Worm (Caenorhabditis elegans) whole organism, L4 larva: ENCODE data around the gene Y15E3A.3.

Experiments
- F10B5.3 ChIP-seq: sonication (generic microtip); optimal IDR thresholded peaks from 2 replicates; lab custom pipeline; 2016; ENCODE audit warnings: mild to moderate bottlenecking, missing genetic modification characterization, missing compliant biosample characterization
- F37D6.2 ChIP-seq: sonication (generic microtip); optimal IDR thresholded peaks from 2 replicates; lab custom pipeline; 2016; ENCODE audit warnings: mild to moderate bottlenecking, missing genetic modification characterization, missing compliant biosample characterization
- F44E2.7 ChIP-seq: fragments of 200-800 bp; sonication (Bioruptor generic); IDR thresholded peaks from 2 replicates; pipeline ENCODE4 v2.1.2; 2022; ENCODE audit warnings: missing genetic modification characterization, missing compliant biosample characterization
- R02D3.7 ChIP-seq: fragments of 150-350 bp; sonication (generic microtip); optimal IDR thresholded peaks from 3 replicates; lab custom pipeline; 2014; ENCODE audit warnings: missing biosample characterization, missing genetic modification characterization
- T26A8.4 ChIP-seq: fragments of 200-800 bp; sonication (Bioruptor generic); IDR thresholded peaks from 2 replicates; pipeline ENCODE4 v1.3.6; 2022; ENCODE audit warnings: missing genetic modification characterization, missing compliant biosample characterization
- Y5F2A.4 ChIP-seq: fragments of 200-800 bp; sonication (Bioruptor generic); optimal IDR thresholded peaks from 2 replicates; lab custom pipeline; 2018; ENCODE audit warnings: mild to moderate bottlenecking, missing genetic modification characterization, missing compliant biosample characterization
- aha-1 ChIP-seq: fragments of 150-350 bp; peaks from one replicate; lab custom pipeline; 2014; ENCODE audit warnings: missing biosample characterization, missing genetic modification characterization
- ama-1 ChIP-seq: fragments of 150-350 bp; optimal IDR thresholded peaks from 2 replicates; lab custom pipeline; 2014; ENCODE audit warnings: inconsistent platforms, mixed read lengths
- arid-1 ChIP-seq: fragments of 200-800 bp; sonication (Bioruptor generic); conservative IDR thresholded peaks from 2 replicates; pipeline ENCODE4 v1.3.6; 2022; ENCODE audit warnings: missing genetic modification reagents, missing genetic modification characterization, missing compliant biosample characterization
- ceh-20 ChIP-seq: fragments of 200-800 bp; sonication (Bioruptor generic); IDR thresholded peaks from 2 replicates; pipeline ENCODE4 v1.3.6; 2022; ENCODE audit warnings: missing genetic modification reagents, missing genetic modification characterization, missing compliant biosample characterization
- ceh-28 ChIP-seq: fragments of 150-350 bp; optimal IDR thresholded peaks from 2 replicates; lab custom pipeline; 2014; ENCODE audit warnings: missing biosample characterization, missing genetic modification reagents, missing genetic modification characterization
- ceh-82 ChIP-seq: sonication (generic microtip); optimal IDR thresholded peaks from 2 replicates; lab custom pipeline; 2017; ENCODE audit warnings: missing biosample characterization, missing genetic modification characterization
- cey-2 ChIP-seq: sonication (generic microtip); optimal IDR thresholded peaks from 3 replicates; lab custom pipeline; 2017; ENCODE audit warnings: missing genetic modification characterization, mild to moderate bottlenecking, missing compliant biosample characterization, antibody characterized with exemption, borderline replicate concordance; ENCODE audit not compliant: insufficient read depth
- daf-16 ChIP-seq, 3 experiments: sonication (generic microtip); optimal IDR thresholded peaks; 2 replicates each; lab custom pipeline; 2016 to 2017; ENCODE audit warnings: missing genetic modification characterization in 3 of 3, missing genetic modification reagents in 3 of 3, mild to moderate bottlenecking in 2 of 3, missing compliant biosample characterization in 2 of 3, missing biosample characterization in 1 of 3, moderate library complexity in 1 of 3
- daf-19 ChIP-seq: fragments of 200-800 bp; sonication (Bioruptor generic); conservative IDR thresholded peaks from 2 replicates; pipeline ENCODE4 v1.3.6; 2022; ENCODE audit warnings: missing genetic modification characterization, missing compliant biosample characterization
- dmd-6 ChIP-seq: fragments of 200-800 bp; sonication (Bioruptor generic); IDR thresholded peaks from 2 replicates; pipeline ENCODE4 v1.3.6; 2022; ENCODE audit warnings: missing genetic modification reagents, missing genetic modification characterization, missing compliant biosample characterization
- dmd-8 ChIP-seq: fragments of 200-800 bp; sonication (Bioruptor generic); IDR thresholded peaks from 2 replicates; pipeline ENCODE4 v1.3.6; 2022; ENCODE audit warnings: missing genetic modification characterization, missing compliant biosample characterization
- egl-27 ChIP-seq: sonication (generic microtip); optimal IDR thresholded peaks from 3 replicates; lab custom pipeline; 2017; ENCODE audit warnings: missing biosample characterization, missing genetic modification reagents, missing genetic modification characterization
- egl-43 ChIP-seq: fragments of 200-800 bp; sonication (Bioruptor generic); IDR thresholded peaks from 2 replicates; pipeline ENCODE4 v1.3.6; 2022; ENCODE audit warnings: missing genetic modification reagents, missing genetic modification characterization, missing compliant biosample characterization
- gei-8 ChIP-seq: fragments of 200-800 bp; sonication (Bioruptor generic); optimal IDR thresholded peaks from 2 replicates; lab custom pipeline; 2018; ENCODE audit warnings: mild to moderate bottlenecking, missing genetic modification characterization, missing compliant biosample characterization
- hif-1 ChIP-seq, 2 experiments: sonication (generic microtip); optimal IDR thresholded peaks; 2 replicates each; lab custom pipeline; 2016 to 2017; ENCODE audit warnings: missing compliant biosample characterization in 2 of 2, missing genetic modification characterization in 2 of 2, missing genetic modification reagents in 2 of 2, missing genotype in 2 of 2, mild to moderate bottlenecking in 1 of 2
- hlh-11 ChIP-seq: fragments of 200-800 bp; sonication (Bioruptor generic); optimal IDR thresholded peaks from 2 replicates; lab custom pipeline; 2018; ENCODE audit warnings: mild to moderate bottlenecking, missing genetic modification characterization, missing compliant biosample characterization
- hlh-30 ChIP-seq: sonication (generic microtip); optimal IDR thresholded peaks from 2 replicates; lab custom pipeline; 2017; ENCODE audit warnings: antibody characterized with exemption, mild to moderate bottlenecking, missing genetic modification characterization, missing compliant biosample characterization; ENCODE audit not compliant: insufficient read depth
- hmg-1.1 ChIP-seq: fragments of 200-800 bp; sonication (Bioruptor generic); IDR thresholded peaks from 2 replicates; pipeline ENCODE4 v1.3.6; 2022; ENCODE audit warnings: missing genetic modification reagents, missing genetic modification characterization, missing compliant biosample characterization
- jun-1 ChIP-seq: fragments of 150-350 bp; optimal IDR thresholded peaks from 2 replicates; lab custom pipeline; 2014; ENCODE audit warnings: missing biosample characterization, missing genetic modification reagents, missing genetic modification characterization
- lim-7 ChIP-seq: fragments of 200-800 bp; sonication (Bioruptor generic); IDR thresholded peaks from 2 replicates; pipeline ENCODE4 v1.3.6; 2022; ENCODE audit warnings: missing genetic modification characterization, missing compliant biosample characterization
- lin-15B ChIP-seq: fragments of 150-350 bp; sonication (generic microtip); optimal IDR thresholded peaks from 3 replicates; lab custom pipeline; 2014; ENCODE audit warnings: missing biosample characterization, missing genetic modification characterization
- lin-29 ChIP-seq: fragments of 200-800 bp; sonication (Bioruptor generic); IDR thresholded peaks from 2 replicates; pipeline ENCODE4 v1.3.6; 2022; ENCODE audit warnings: missing genetic modification reagents, missing genetic modification characterization, missing compliant biosample characterization
- lir-3 ChIP-seq: sonication (generic microtip); optimal IDR thresholded peaks from 2 replicates; lab custom pipeline; 2016; ENCODE audit warnings: mild to moderate bottlenecking, missing genetic modification characterization, missing compliant biosample characterization
- lsy-2 ChIP-seq, 2 experiments: fragments of 150-350 bp in 1 of 2; sonication (generic microtip) in 1 of 2; optimal IDR thresholded peaks; 2 replicates each; lab custom pipeline; 2014 to 2017; ENCODE audit warnings: missing biosample characterization in 2 of 2, missing genetic modification characterization in 2 of 2
- madf-5 ChIP-seq, 2 experiments: fragments of 200-800 bp; sonication (Bioruptor generic); IDR thresholded peaks; 2 replicates each; pipeline ENCODE4 v1.3.6; 2022; ENCODE audit warnings: missing compliant biosample characterization in 2 of 2, missing genetic modification characterization in 2 of 2
- mdl-1 ChIP-seq, 2 experiments: fragments of 150-350 bp in 1 of 2; sonication (generic microtip) in 1 of 2; optimal IDR thresholded peaks; 2 replicates each; lab custom pipeline; 2014 to 2017; ENCODE audit warnings: missing biosample characterization in 2 of 2, missing genetic modification characterization in 2 of 2
- mdt-29 ChIP-seq: fragments of 200-800 bp; sonication (Bioruptor generic); IDR thresholded peaks from 2 replicates; pipeline ENCODE4 v1.3.6; 2022; ENCODE audit warnings: missing genetic modification reagents, missing genetic modification characterization, missing compliant biosample characterization
- mxl-3 ChIP-seq: fragments of 200-800 bp; sonication (Bioruptor generic); optimal IDR thresholded peaks from 2 replicates; lab custom pipeline; 2018; ENCODE audit warnings: mild to moderate bottlenecking, missing genetic modification characterization, missing compliant biosample characterization
- nhr-10 ChIP-seq: fragments of 150-350 bp; optimal IDR thresholded peaks from 2 replicates; lab custom pipeline; 2014; ENCODE audit warnings: missing biosample characterization, missing genetic modification characterization
- nhr-25 ChIP-seq: sonication (generic microtip); optimal IDR thresholded peaks from 2 replicates; lab custom pipeline; 2017; ENCODE audit warnings: missing genetic modification characterization, mild to moderate bottlenecking, missing compliant biosample characterization, antibody characterized with exemption, moderate library complexity, borderline replicate concordance; ENCODE audit not compliant: insufficient read depth
- nhr-41 ChIP-seq: fragments of 200-800 bp; sonication (Bioruptor generic); IDR thresholded peaks from 2 replicates; pipeline ENCODE4 v1.3.6; 2022; ENCODE audit warnings: missing genetic modification reagents, missing genetic modification characterization, missing compliant biosample characterization
- nhr-42 ChIP-seq: fragments of 200-800 bp; sonication (Bioruptor generic); IDR thresholded peaks from 2 replicates; pipeline ENCODE4 v1.3.6; 2022; ENCODE audit warnings: missing genetic modification characterization, missing compliant biosample characterization
- nhr-48 ChIP-seq: sonication (generic microtip); optimal IDR thresholded peaks from 2 replicates; lab custom pipeline; 2016; ENCODE audit warnings: mild to moderate bottlenecking, missing genetic modification characterization, missing compliant biosample characterization
- nhr-6 ChIP-seq: fragments of 150-350 bp; optimal IDR thresholded peaks from 2 replicates; lab custom pipeline; 2014; ENCODE audit warnings: missing biosample characterization, missing genetic modification characterization
- nhr-76 ChIP-seq: fragments of 150-350 bp; optimal IDR thresholded peaks from 2 replicates; lab custom pipeline; 2014; ENCODE audit warnings: missing biosample characterization, missing genetic modification characterization
- rbr-2 ChIP-seq: sonication (generic microtip); optimal IDR thresholded peaks from 2 replicates; lab custom pipeline; 2016; ENCODE audit warnings: missing genotype, missing genetic modification characterization, missing compliant biosample characterization
- skn-1 ChIP-seq: fragments of 150-350 bp; optimal IDR thresholded peaks from 2 replicates; lab custom pipeline; 2014; ENCODE audit warnings: missing biosample characterization, missing genetic modification characterization
- spr-1 ChIP-seq: sonication (generic microtip); optimal IDR thresholded peaks from 2 replicates; lab custom pipeline; 2016; ENCODE audit warnings: mild to moderate bottlenecking, missing genetic modification characterization, missing compliant biosample characterization
- tag-97 ChIP-seq: fragments of 200-800 bp; sonication (Bioruptor generic); IDR thresholded peaks from 2 replicates; pipeline ENCODE4 v1.3.6; 2022; ENCODE audit warnings: missing genetic modification characterization, missing compliant biosample characterization
- unc-39 ChIP-seq: sonication (generic microtip); optimal IDR thresholded peaks from 2 replicates; lab custom pipeline; 2017; ENCODE audit warnings: missing biosample characterization, missing genetic modification characterization
- unc-62 ChIP-seq, 3 experiments: fragments of 150-350 bp in 1 of 3; sonication (generic microtip); optimal IDR thresholded peaks in 2 of 3; peaks in 1 of 3; 1 replicate in 1 of 3; 2 replicates in 2 of 3; lab custom pipeline; 2014 to 2017; ENCODE audit warnings: missing biosample characterization in 3 of 3, missing genetic modification characterization in 3 of 3, missing genetic modification reagents in 3 of 3, missing genotype in 1 of 3
- zfp-2 ChIP-seq: sonication (generic microtip); optimal IDR thresholded peaks from 2 replicates; lab custom pipeline; 2016; ENCODE audit warnings: mild to moderate bottlenecking, missing genetic modification characterization, missing compliant biosample characterization
- ztf-11 ChIP-seq: fragments of 150-350 bp; optimal IDR thresholded peaks from 2 replicates; lab custom pipeline; 2014; ENCODE audit warnings: missing biosample characterization, missing genetic modification characterization

Y15E3A.3 gene

ce11 chrX:15353874-15354480 is 28.4 kb upstream of the Y15E3A.3 start (continued):
- peak; percentile 63; the same call in 1 of the 2 replicates for TF ChIP-seq lin-29
- peak; percentile 54 for TF ChIP-seq lir-3 (tag; lab: Kevin White, UChicago)
- TF ChIP-seq Y5F2A.4 (GFP tag; lab: Kevin White, UChicago): no peak
- TF ChIP-seq hif-1 (tag; optimal IDR thresholded peaks at IDR 0.05; lab: Kevin White, UChicago): peak; percentile 48 to 94
- peak; percentile 87 for TF ChIP-seq nhr-25
- no peak for TF ChIP-seq F44E2.7
- TF ChIP-seq skn-1 (tag; lab: Kevin White, UChicago): no peak
- peak; percentile 23 for TF ChIP-seq nhr-76
- TF ChIP-seq ceh-82: no peak
- TF ChIP-seq aha-1 (tag; lab: Kevin White, UChicago): peak; percentile 99
- no peak for TF ChIP-seq mdt-29 (GFP tag; lab: Robert Waterston, UW)
- TF ChIP-seq rbr-2 (tag; lab: Kevin White, UChicago): peak; percentile 95
- TF ChIP-seq R02D3.7 (tag; lab: Kevin White, UChicago): no peak
- peak; percentile 15 to 84 for TF ChIP-seq daf-16 (GFP tag; optimal IDR thresholded peaks at IDR 0.05; lab: Kevin White, UChicago)
- TF ChIP-seq daf-16 (tag; optimal IDR thresholded peaks at IDR 0.05; lab: Kevin White, UChicago): peak; percentile 51
- TF ChIP-seq jun-1 (tag; lab: Kevin White, UChicago): peak; percentile 49
- no peak; the same call in 1 of the 2 replicates for TF ChIP-seq tag-97 (GFP tag; lab: Robert Waterston, UW)
- TF ChIP-seq spr-1 (tag; lab: Kevin White, UChicago): peak; percentile 77
- TF ChIP-seq mxl-3: peak; percentile 93
- peak in 1 of 2 experiments; percentile 90 for TF ChIP-seq unc-62 (GFP tag; optimal IDR thresholded peaks at IDR 0.05 in 1 of 2; lab: Kevin White, UChicago)
- TF ChIP-seq unc-62 (tag; optimal IDR thresholded peaks at IDR 0.05; lab: Kevin White, UChicago): no peak
- TF ChIP-seq cey-2 (tag; lab: Kevin White, UChicago): no peak
- peak; percentile 82 for TF ChIP-seq egl-43 (GFP tag; lab: Robert Waterston, UW)
- TF ChIP-seq hlh-30 (tag; lab: Kevin White, UChicago): peak; percentile 96
- no peak for TF ChIP-seq zfp-2 (tag; lab: Kevin White, UChicago)
- peak; percentile 63 to 81 for TF ChIP-seq lsy-2 (tag; optimal IDR thresholded peaks at IDR 0.05; lab: Kevin White, UChicago)
- TF ChIP-seq ceh-20: peak; percentile 90
- peak; percentile 95 for TF ChIP-seq hlh-11 (tag; lab: Kevin White, UChicago)
- 0 out of 2 replicates have a peak, but pooled peaks have one; percentile 45 for TF ChIP-seq nhr-42 (GFP tag; lab: Robert Waterston, UW)
- no peak for TF ChIP-seq nhr-10 (tag; lab: Kevin White, UChicago)
- peak; percentile 30 for TF ChIP-seq nhr-6 (tag; lab: Kevin White, UChicago)
- TF ChIP-seq ztf-11 (tag; lab: Kevin White, UChicago): no peak
- TF ChIP-seq F10B5.3 (tag; lab: Kevin White, UChicago): peak; percentile 16
- TF ChIP-seq nhr-41 (GFP tag; lab: Robert Waterston, UW): no peak
- peak; percentile 92 for TF ChIP-seq nhr-48 (tag; lab: Kevin White, UChicago)
- peak; percentile 9 for TF ChIP-seq ama-1
- no peak for TF ChIP-seq lin-15B (tag; lab: Kevin White, UChicago)
- no peak for TF ChIP-seq unc-39 (tag; lab: Kevin White, UChicago)
- no peak for TF ChIP-seq madf-5 (GFP tag; IDR thresholded peaks at IDR 0.05; lab: Robert Waterston, UW)
- TF ChIP-seq F37D6.2: peak; percentile 88
- peak; percentile 70; the same call in 1 of the 2 replicates for TF ChIP-seq daf-19 (GFP tag; lab: Robert Waterston, UW)
- TF ChIP-seq mdl-1 (tag; optimal IDR thresholded peaks at IDR 0.05; lab: Kevin White, UChicago): peak; percentile 89 to 98
- peak; percentile 85 for TF ChIP-seq hmg-1.1 (GFP tag; lab: Robert Waterston, UW)
- TF ChIP-seq lim-7: no peak
- no peak for TF ChIP-seq ceh-28 (tag; lab: Kevin White, UChicago)
- TF ChIP-seq egl-27 (tag; lab: Kevin White, UChicago): no peak
- peak; percentile 68 for TF ChIP-seq gei-8 (GFP tag; lab: Kevin White, UChicago)
- TF ChIP-seq arid-1 (GFP tag; lab: Robert Waterston, UW): peak; percentile 30; the same call in 1 of the 2 replicates
- TF ChIP-seq T26A8.4: peak; percentile 72; the same call in 1 of the 2 replicates
- peak; percentile 82 for TF ChIP-seq dmd-6
- TF ChIP-seq dmd-8: 0 out of 2 replicates have a peak, but pooled peaks have one; percentile 23
